Fruit fly (Drosophila melanogaster) whole organism, embryonic: ENCODE results near the gene CG46310.

Source experiments
- CG10462 ChIP-seq: fragments of 200-800 bp; sonication (Bioruptor generic); optimal IDR thresholded peaks from 2 replicates; lab custom pipeline; 2016; ENCODE audit warnings: missing biosample characterization, missing genetic modification characterization
- CG10543 ChIP-seq: fragments of 200-800 bp; sonication (Bioruptor generic); optimal IDR thresholded peaks from 3 replicates; lab custom pipeline; 2017; ENCODE audit warnings: missing biosample characterization, mild to moderate bottlenecking, missing genetic modification characterization, moderate library complexity
- CG12659 ChIP-seq: fragments of 200-800 bp; sonication (Bioruptor generic); optimal IDR thresholded peaks from 3 replicates; lab custom pipeline; 2017; ENCODE audit warnings: mild to moderate bottlenecking, missing biosample characterization, missing genetic modification reagents, missing genetic modification characterization
- CG13287 ChIP-seq: fragments of 200-800 bp; sonication (Bioruptor generic); IDR thresholded peaks from 2 replicates; pipeline ENCODE4 v1.3.6; 2022; ENCODE audit warnings: missing biosample characterization, missing genetic modification characterization; ENCODE audit not compliant: partially characterized antibody
- CG13894 ChIP-seq: fragments of 200-800 bp; sonication (Bioruptor generic); optimal IDR thresholded peaks from 3 replicates; lab custom pipeline; 2018; ENCODE audit warnings: missing biosample characterization, mild to moderate bottlenecking, missing genetic modification characterization, moderate library complexity
- CG14667 ChIP-seq: fragments of 200-800 bp; sonication (Bioruptor generic); IDR thresholded peaks from 2 replicates; pipeline ENCODE4 v1.3.6; 2022; ENCODE audit warnings: missing biosample characterization, missing genetic modification characterization
- CG15073 ChIP-seq: fragments of 200-800 bp; sonication (Bioruptor generic); optimal IDR thresholded peaks from 2 replicates; lab custom pipeline; 2016; ENCODE audit warnings: missing biosample characterization, missing genetic modification characterization
- CG1529 ChIP-seq: fragments of 200-800 bp; sonication (Bioruptor generic); optimal IDR thresholded peaks from 3 replicates; lab custom pipeline; 2018; ENCODE audit warnings: missing biosample characterization, missing genetic modification characterization
- CG17328 ChIP-seq: fragments of 200-800 bp; sonication (Bioruptor generic); IDR thresholded peaks from 2 replicates; pipeline ENCODE4 v1.3.6; 2022; ENCODE audit warnings: missing biosample characterization, missing genetic modification characterization
- CG1792 ChIP-seq: fragments of 200-800 bp; sonication (Bioruptor generic); optimal IDR thresholded peaks from 2 replicates; lab custom pipeline; 2016; ENCODE audit warnings: missing biosample characterization, missing genetic modification characterization
- CG18011 ChIP-seq: fragments of 200-800 bp; sonication (Bioruptor generic); optimal IDR thresholded peaks from 2 replicates; lab custom pipeline; 2017; ENCODE audit warnings: missing biosample characterization, missing genetic modification characterization, mild to moderate bottlenecking, moderate library complexity, missing genotype
- CG2202 ChIP-seq: fragments of 200-800 bp; sonication (Bioruptor generic); optimal IDR thresholded peaks from 2 replicates; lab custom pipeline; 2018; ENCODE audit warnings: missing biosample characterization, mild to moderate bottlenecking, missing genetic modification characterization
- CG2889 ChIP-seq: fragments of 200-800 bp; sonication (Bioruptor generic); IDR thresholded peaks from 3 replicates; pipeline ENCODE4 v1.3.6; 2022; ENCODE audit warnings: missing biosample characterization, missing genetic modification characterization
- CG32772 ChIP-seq: fragments of 200-800 bp; sonication (Bioruptor generic); IDR thresholded peaks from 2 replicates; pipeline ENCODE4 v1.3.6; 2022; ENCODE audit warnings: missing biosample characterization, missing genetic modification characterization
- CG34376 ChIP-seq: fragments of 200-800 bp; sonication (Bioruptor generic); optimal IDR thresholded peaks from 2 replicates; lab custom pipeline; 2018; ENCODE audit warnings: missing biosample characterization, mild to moderate bottlenecking, missing genetic modification characterization
- CG3838 ChIP-seq: fragments of 200-800 bp; sonication (Bioruptor generic); optimal IDR thresholded peaks from 3 replicates; lab custom pipeline; 2016; ENCODE audit warnings: missing biosample characterization, missing genetic modification characterization
- CG3995 ChIP-seq: fragments of 200-800 bp; sonication (Bioruptor generic); optimal IDR thresholded peaks from 3 replicates; lab custom pipeline; 2016; ENCODE audit warnings: missing biosample characterization, missing genetic modification characterization
- CG4282 ChIP-seq: fragments of 200-800 bp; sonication (Bioruptor generic); optimal IDR thresholded peaks from 2 replicates; lab custom pipeline; 2016; ENCODE audit warnings: missing biosample characterization, missing genetic modification characterization
- CG6813 ChIP-seq: fragments of 200-800 bp; sonication (Bioruptor generic); optimal IDR thresholded peaks from 2 replicates; lab custom pipeline; 2017; ENCODE audit warnings: missing biosample characterization, missing genetic modification characterization, mild to moderate bottlenecking, moderate library complexity, missing genetic modification reagents
- CTCF ChIP-seq: fragments of 200-800 bp; sonication (Bioruptor generic); optimal IDR thresholded peaks from 2 replicates; lab custom pipeline; 2017; ENCODE audit warnings: missing biosample characterization, mild to moderate bottlenecking, missing genetic modification characterization, moderate library complexity
- Dbx ChIP-seq: fragments of 200-800 bp; sonication (Bioruptor generic); IDR thresholded peaks from 3 replicates; pipeline ENCODE4 v1.3.6; 2022; ENCODE audit warnings: missing biosample characterization, missing genetic modification characterization
- Doc3 ChIP-seq: fragments of 200-800 bp; sonication (Bioruptor generic); IDR thresholded peaks from 3 replicates; pipeline ENCODE4 v1.3.6; 2022; ENCODE audit warnings: missing biosample characterization, missing genetic modification characterization; ENCODE audit not compliant: partially characterized antibody
- ERR ChIP-seq: fragments of 200-800 bp; sonication (Bioruptor generic); optimal IDR thresholded peaks from 2 replicates; lab custom pipeline; 2016; ENCODE audit warnings: missing biosample characterization, missing genetic modification characterization
- MTF-1 ChIP-seq: fragments of 200-800 bp; sonication (Bioruptor generic); optimal IDR thresholded peaks from 2 replicates; lab custom pipeline; 2018; ENCODE audit warnings: missing biosample characterization, mild to moderate bottlenecking, missing genetic modification characterization, borderline replicate concordance
- Max ChIP-seq: fragments of 200-800 bp; sonication (Bioruptor generic); optimal IDR thresholded peaks from 2 replicates; lab custom pipeline; 2016; ENCODE audit warnings: missing biosample characterization, mild to moderate bottlenecking, missing genetic modification characterization
- Neu2 ChIP-seq: fragments of 200-800 bp; sonication (Bioruptor generic); optimal IDR thresholded peaks from 3 replicates; lab custom pipeline; 2016; ENCODE audit warnings: missing biosample characterization, missing genetic modification characterization, borderline replicate concordance
- Ravus ChIP-seq: fragments of 200-800 bp; sonication (Bioruptor generic); IDR thresholded peaks from 2 replicates; pipeline ENCODE4 v1.3.6; 2022; ENCODE audit warnings: missing biosample characterization, missing genetic modification characterization
- Rx ChIP-seq: fragments of 200-800 bp; sonication (Bioruptor generic); IDR thresholded peaks from 2 replicates; pipeline ENCODE4 v1.3.6; 2022; ENCODE audit warnings: missing biosample characterization, missing genetic modification characterization
- Sox100B ChIP-seq: fragments of 200-800 bp; sonication (Bioruptor generic); optimal IDR thresholded peaks from 3 replicates; lab custom pipeline; 2018; ENCODE audit warnings: missing biosample characterization, mild to moderate bottlenecking, missing genetic modification characterization
- TFAM ChIP-seq: fragments of 200-800 bp; sonication (Bioruptor generic); optimal IDR thresholded peaks from 2 replicates; lab custom pipeline; 2017; ENCODE audit warnings: missing biosample characterization, missing genetic modification characterization, inconsistent platforms
- bbx ChIP-seq: fragments of 200-800 bp; sonication (Bioruptor generic); IDR thresholded peaks from 2 replicates; pipeline ENCODE4 v1.3.6; 2022; ENCODE audit warnings: missing biosample characterization, missing genetic modification characterization; ENCODE audit not compliant: partially characterized antibody
- ci ChIP-seq: fragments of 200-800 bp; sonication (Bioruptor generic); IDR thresholded peaks from 3 replicates; pipeline ENCODE4 v1.3.6; 2022; ENCODE audit warnings: missing biosample characterization, missing genetic modification characterization
- ftz-f1 ChIP-seq: fragments of 200-800 bp; sonication (Bioruptor generic); optimal IDR thresholded peaks from 2 replicates; lab custom pipeline; 2016; ENCODE audit warnings: missing biosample characterization, missing genetic modification characterization
- gfzf ChIP-seq: fragments of 200-800 bp; sonication (Bioruptor generic); optimal IDR thresholded peaks from 2 replicates; lab custom pipeline; 2016; ENCODE audit warnings: missing biosample characterization, mild to moderate bottlenecking, missing genetic modification characterization, moderate library complexity
- h ChIP-seq: fragments of >200 bp; optimal IDR thresholded peaks from 2 replicates; lab custom pipeline; 2017
- insv ChIP-seq, 2 experiments: fragments of 200-800 bp; sonication (Bioruptor generic); optimal IDR thresholded peaks; 3 replicates each; lab custom pipeline; 2016 to 2018; ENCODE audit warnings: missing biosample characterization in 2 of 2, missing genetic modification characterization in 2 of 2
- kni ChIP-seq: fragments of 200-800 bp; sonication (Bioruptor generic); optimal IDR thresholded peaks from 3 replicates; lab custom pipeline; 2017; ENCODE audit warnings: mild to moderate bottlenecking, missing biosample characterization, missing genetic modification reagents, missing genetic modification characterization
- lola ChIP-seq, 3 experiments: fragments of >200 bp in 2 of 3; fragments of 200-800 bp in 1 of 3; sonication (Bioruptor generic) in 1 of 3; optimal IDR thresholded peaks; 2 replicates each; lab custom pipeline; 2017 to 2019; ENCODE audit warnings: missing biosample characterization in 3 of 3, missing genetic modification characterization in 3 of 3, mild to moderate bottlenecking in 1 of 3, moderate library complexity in 1 of 3
- luna ChIP-seq: fragments of 200-800 bp; sonication (Bioruptor generic); optimal IDR thresholded peaks from 2 replicates; lab custom pipeline; 2016; ENCODE audit warnings: missing biosample characterization, missing genetic modification characterization
- mirr ChIP-seq: fragments of 200-800 bp; sonication (Bioruptor generic); optimal IDR thresholded peaks from 3 replicates; lab custom pipeline; 2018; ENCODE audit warnings: missing biosample characterization, mild to moderate bottlenecking, missing genetic modification characterization
- nmo ChIP-seq: fragments of 200-800 bp; sonication (Bioruptor generic); optimal IDR thresholded peaks from 2 replicates; lab custom pipeline; 2018; ENCODE audit warnings: missing biosample characterization, mild to moderate bottlenecking, missing genetic modification characterization, moderate library complexity
- pho ChIP-seq: fragments of 200-800 bp; sonication (Bioruptor generic); optimal IDR thresholded peaks from 2 replicates; lab custom pipeline; 2016; ENCODE audit warnings: missing biosample characterization, missing genetic modification characterization
- pzg ChIP-seq: fragments of 200-800 bp; sonication (Bioruptor generic); optimal IDR thresholded peaks from 3 replicates; lab custom pipeline; 2018; ENCODE audit warnings: missing biosample characterization, mild to moderate bottlenecking, missing genetic modification characterization, moderate library complexity
- scrt ChIP-seq: fragments of 200-800 bp; sonication (Bioruptor generic); optimal IDR thresholded peaks from 2 replicates; lab custom pipeline; 2018; ENCODE audit warnings: missing biosample characterization, mild to moderate bottlenecking, missing genetic modification characterization, moderate library complexity
- sna ChIP-seq: fragments of 200-800 bp; sonication (Bioruptor generic); IDR thresholded peaks from 2 replicates; pipeline ENCODE4 v1.3.6; 2022; ENCODE audit warnings: missing biosample characterization, missing genetic modification characterization; ENCODE audit not compliant: partially characterized antibody
- sob ChIP-seq: fragments of 200-800 bp; sonication (Bioruptor generic); IDR thresholded peaks from 2 replicates; pipeline ENCODE4 v1.3.6; 2022; ENCODE audit warnings: missing biosample characterization, missing genetic modification characterization
- sqz ChIP-seq: fragments of 200-800 bp; sonication (Bioruptor generic); optimal IDR thresholded peaks from 3 replicates; lab custom pipeline; 2018; ENCODE audit warnings: missing biosample characterization, mild to moderate bottlenecking, missing genetic modification characterization
- ssp ChIP-seq: fragments of 200-800 bp; sonication (Bioruptor generic); IDR thresholded peaks from 2 replicates; pipeline ENCODE4 v1.3.6; 2022; ENCODE audit warnings: missing biosample characterization, missing genetic modification characterization
- unpg ChIP-seq: fragments of 200-800 bp; sonication (Bioruptor generic); optimal IDR thresholded peaks from 3 replicates; lab custom pipeline; 2018; ENCODE audit warnings: missing biosample characterization, mild to moderate bottlenecking, missing genetic modification characterization, moderate library complexity
- vfl ChIP-seq: fragments of 200-800 bp; sonication (Bioruptor generic); optimal IDR thresholded peaks from 2 replicates; lab custom pipeline; 2016; ENCODE audit warnings: missing biosample characterization, missing genetic modification characterization
- z ChIP-seq: fragments of 200-800 bp; sonication (Bioruptor generic); IDR thresholded peaks from 3 replicates; pipeline ENCODE4 v1.3.6; 2022; ENCODE audit warnings: missing biosample characterization, missing genetic modification characterization

The CG46310 gene

DNA sequence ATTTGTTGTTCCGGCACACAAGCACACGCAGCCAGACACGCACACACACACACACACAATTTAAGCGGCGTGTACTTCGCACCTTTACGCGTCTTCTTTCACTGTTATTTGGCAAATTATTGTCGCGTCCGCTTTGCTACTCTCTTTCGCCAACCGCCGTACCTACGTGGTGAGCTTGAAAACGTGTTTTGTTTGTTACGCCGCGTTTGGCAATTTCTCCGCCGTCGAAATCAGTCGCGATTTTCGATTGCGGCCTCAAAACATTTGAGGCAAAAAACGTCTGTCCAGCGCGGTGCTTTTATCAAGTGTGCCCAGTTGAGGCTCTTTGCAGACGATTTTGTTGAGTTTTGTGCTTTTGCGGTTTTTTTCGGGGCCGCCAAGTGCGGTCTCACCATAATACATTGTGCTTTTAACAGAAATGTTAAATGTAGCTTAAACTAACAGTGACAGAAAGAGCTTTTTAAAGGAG lies 48.0 kb downstream of the CG46310 start (continued):
- TF ChIP-seq scrt, result peak; percentile 2
- no peak for TF ChIP-seq CG18011
- TF ChIP-seq CTCF (GFP tag; lab: Kevin White, UChicago), result peak; percentile 52
- TF ChIP-seq CG14667, result no peak
- TF ChIP-seq kni (GFP tag; lab: Kevin White, UChicago), result no peak
- TF ChIP-seq z (GFP tag; lab: Robert Waterston, UW), result no peak
- no peak for TF ChIP-seq CG1792 (GFP tag; lab: Kevin White, UChicago)
- TF ChIP-seq Max (GFP tag; lab: Kevin White, UChicago), result no peak
- TF ChIP-seq CG15073 (GFP tag; lab: Kevin White, UChicago), result no peak
- peak; percentile 61 for TF ChIP-seq sqz (GFP tag; lab: Kevin White, UChicago)
- peak; percentile 4 for TF ChIP-seq CG3995
- peak; percentile 19; the same call in 1 of the 3 replicates for TF ChIP-seq Dbx (GFP tag; lab: Robert Waterston, UW)
- TF ChIP-seq nmo (GFP tag; lab: Kevin White, UChicago), result no peak
- TF ChIP-seq ERR (GFP tag; lab: Kevin White, UChicago), result no peak
- TF ChIP-seq sob (GFP tag; lab: Robert Waterston, UW), result no peak
- peak; percentile 42 for TF ChIP-seq mirr (GFP tag; lab: Kevin White, UChicago)
- no peak for TF ChIP-seq luna (GFP tag; lab: Kevin White, UChicago)
- no peak for TF ChIP-seq CG4282 (GFP tag; lab: Kevin White, UChicago)
- no peak for TF ChIP-seq MTF-1 (GFP tag; lab: Kevin White, UChicago)
- peak; percentile 75 for TF ChIP-seq pzg (GFP tag; lab: Kevin White, UChicago)
- TF ChIP-seq Doc3, result no peak
- TF ChIP-seq insv (GFP tag; optimal IDR thresholded peaks at IDR 0.05; lab: Kevin White, UChicago), result no peak
- TF ChIP-seq TFAM, result no peak
- peak; percentile 88 for TF ChIP-seq gfzf (GFP tag; lab: Kevin White, UChicago)
- no peak for TF ChIP-seq CG2889 (GFP tag; lab: Robert Waterston, UW)
- TF ChIP-seq ci (GFP tag; lab: Robert Waterston, UW), result 0 out of 3 replicates have a peak, but pooled peaks have one; percentile 36
- TF ChIP-seq vfl (GFP tag; lab: Kevin White, UChicago), result no peak
- no peak for TF ChIP-seq Rx (GFP tag; lab: Robert Waterston, UW)
- no peak for TF ChIP-seq CG17328 (GFP tag; lab: Robert Waterston, UW)
- peak; percentile 46; the same call in 1 of the 2 replicates for TF ChIP-seq bbx (GFP tag; lab: Robert Waterston, UW)
- TF ChIP-seq CG12659, result peak; percentile 65
- TF ChIP-seq Neu2, result no peak
- TF ChIP-seq Sox100B (GFP tag; lab: Kevin White, UChicago), result no peak
- peak; percentile 0 for TF ChIP-seq pho (GFP tag; lab: Kevin White, UChicago)
- TF ChIP-seq CG1529, result no peak
- no peak for TF ChIP-seq unpg
- TF ChIP-seq CG10543, result peak; percentile 29
- TF ChIP-seq CG10462, result no peak
- TF ChIP-seq CG13894 (tag; lab: Kevin White, UChicago), result peak; percentile 26
- peak; percentile 7 for TF ChIP-seq CG6813
- no peak for TF ChIP-seq CG3838
- TF ChIP-seq CG13287 (GFP tag; lab: Robert Waterston, UW), result peak; percentile 61; the same call in 1 of the 2 replicates
- TF ChIP-seq Ravus (GFP tag; lab: Robert Waterston, UW), result no peak
- TF ChIP-seq CG2202 (tag; lab: Kevin White, UChicago), result no peak
- 0 out of 2 replicates have a peak, but pooled peaks have one; percentile 50 for TF ChIP-seq sna
- no peak for TF ChIP-seq lola (GFP tag; optimal IDR thresholded peaks at IDR 0.05; lab: Kevin White, UChicago)
- no peak for TF ChIP-seq h (lab: Kevin White, UChicago)
- TF ChIP-seq ssp, result no peak
- TF ChIP-seq CG34376 (GFP tag; lab: Kevin White, UChicago), result peak; percentile 55
- TF ChIP-seq ftz-f1 (GFP tag; lab: Kevin White, UChicago), result peak; percentile 51
- TF ChIP-seq CG32772 (GFP tag; lab: Robert Waterston, UW), result no peak
